Worm (Caenorhabditis elegans): ENCODE data around the gene str-166.

ce11 chrIV:4903961-4904360, 19.9 kb downstream of the str-166 start, which contains the start of gene str-161:
- TF ChIP-seq fkh-10 (GFP tag; optimal IDR thresholded peaks at IDR 0.05) (no peak), elt-2 (tag; optimal IDR thresholded peaks at IDR 0.05) (no peak), jun-1 (tag; optimal IDR thresholded peaks at IDR 0.05) (no peak), elt-3 (tag; optimal IDR thresholded peaks at IDR 0.05) (no peak), zag-1 (tag; optimal IDR thresholded peaks at IDR 0.05) (no peak), unc-62 (GFP tag; optimal IDR thresholded peaks at IDR 0.05) (no peak), ama-1 (optimal IDR thresholded peaks at IDR 0.05) (no peak), mdl-1 (tag; optimal IDR thresholded peaks at IDR 0.05) (no peak)
